Fruit fly (Drosophila melanogaster) whole organism, embryonic: Measurements from ENCODE around the gene Nlg2.

Experiments used
- Awh ChIP-seq: fragments of 200-800 bp; sonication (Bioruptor generic); IDR thresholded peaks from 2 replicates; pipeline ENCODE4, ENCODE4 v1.3.6; 2022; ENCODE audit warnings: missing biosample characterization, missing genetic modification characterization
- BtbVII ChIP-seq: fragments of 200-800 bp; sonication (Bioruptor generic); optimal IDR thresholded peaks from 3 replicates; lab custom pipeline; 2017; ENCODE audit warnings: missing biosample characterization, mild to moderate bottlenecking, missing genetic modification characterization
- CG10565 ChIP-seq: fragments of 200-800 bp; sonication (Bioruptor generic); optimal IDR thresholded peaks from 3 replicates; lab custom pipeline; 2016; ENCODE audit warnings: missing biosample characterization, mild to moderate bottlenecking, missing genetic modification characterization
- CG11695 ChIP-seq: fragments of 200-800 bp; sonication (Bioruptor generic); IDR thresholded peaks from 3 replicates; pipeline ENCODE4 v1.3.6; 2022; ENCODE audit warnings: missing biosample characterization, missing genetic modification characterization
- CG12236 ChIP-seq: fragments of 200-800 bp; sonication (Bioruptor generic); optimal IDR thresholded peaks from 2 replicates; lab custom pipeline; 2016; ENCODE audit warnings: missing biosample characterization, missing genetic modification characterization
- CG13894 ChIP-seq: fragments of 200-800 bp; sonication (Bioruptor generic); optimal IDR thresholded peaks from 3 replicates; lab custom pipeline; 2018; ENCODE audit warnings: missing biosample characterization, mild to moderate bottlenecking, missing genetic modification characterization, moderate library complexity
- CG14050 ChIP-seq: fragments of 200-800 bp; sonication (Bioruptor generic); IDR thresholded peaks from 3 replicates; pipeline ENCODE4 v1.3.6; 2022; ENCODE audit warnings: missing biosample characterization, missing genetic modification characterization
- CG14710 ChIP-seq: fragments of 200-800 bp; sonication (Bioruptor generic); optimal IDR thresholded peaks from 3 replicates; lab custom pipeline; 2019; ENCODE audit warnings: missing biosample characterization, mild to moderate bottlenecking, missing genetic modification characterization, moderate library complexity
- CG15269 ChIP-seq: fragments of 200-800 bp; sonication (Bioruptor generic); optimal IDR thresholded peaks from 2 replicates; lab custom pipeline; 2018; ENCODE audit warnings: missing biosample characterization, mild to moderate bottlenecking, missing genetic modification characterization, moderate library complexity
- CG1832 ChIP-seq: fragments of 200-800 bp; sonication (Bioruptor generic); optimal IDR thresholded peaks from 2 replicates; lab custom pipeline; 2017; ENCODE audit warnings: missing biosample characterization, mild to moderate bottlenecking, missing genetic modification characterization, inconsistent platforms
- CG18764 ChIP-seq: fragments of 200-800 bp; sonication (Bioruptor generic); optimal IDR thresholded peaks from 3 replicates; lab custom pipeline; 2016; ENCODE audit warnings: missing biosample characterization, missing genetic modification characterization
- CG2678 ChIP-seq: fragments of 200-800 bp; sonication (Bioruptor generic); optimal IDR thresholded peaks from 3 replicates; lab custom pipeline; 2019; ENCODE audit warnings: missing biosample characterization, mild to moderate bottlenecking, missing genetic modification characterization, moderate library complexity
- CG30020 ChIP-seq: fragments of 200-800 bp; optimal IDR thresholded peaks from 2 replicates; lab custom pipeline; 2019; ENCODE audit warnings: missing biosample characterization, mild to moderate bottlenecking, missing genetic modification characterization, moderate library complexity
- CG30431 ChIP-seq: fragments of 200-800 bp; sonication (Bioruptor generic); optimal IDR thresholded peaks from 2 replicates; lab custom pipeline; 2017; ENCODE audit warnings: missing biosample characterization, missing genetic modification characterization
- CG31224 ChIP-seq: fragments of 200-800 bp; sonication (Bioruptor generic); IDR thresholded peaks from 2 replicates; pipeline ENCODE4 v1.3.6; 2022; ENCODE audit warnings: missing biosample characterization, missing genetic modification characterization
- CG32772 ChIP-seq: fragments of 200-800 bp; sonication (Bioruptor generic); IDR thresholded peaks from 2 replicates; pipeline ENCODE4 v1.3.6; 2022; ENCODE audit warnings: missing biosample characterization, missing genetic modification characterization
- CG33557 ChIP-seq: fragments of 200-800 bp; sonication (Bioruptor generic); optimal IDR thresholded peaks from 2 replicates; lab custom pipeline; 2019; ENCODE audit warnings: missing biosample characterization, mild to moderate bottlenecking, missing genetic modification characterization, moderate library complexity
- CG3726 ChIP-seq: fragments of 200-800 bp; sonication (Bioruptor generic); IDR thresholded peaks from 3 replicates; pipeline ENCODE4, ENCODE4 v1.3.6; 2022; ENCODE audit warnings: missing biosample characterization, missing genetic modification characterization
- CG4424 ChIP-seq: fragments of 200-800 bp; sonication (Bioruptor generic); optimal IDR thresholded peaks from 3 replicates; lab custom pipeline; 2016; ENCODE audit warnings: missing biosample characterization, missing genetic modification characterization
- CG7745 ChIP-seq: fragments of 200-800 bp; sonication (Bioruptor generic); optimal IDR thresholded peaks from 2 replicates; lab custom pipeline; 2018; ENCODE audit warnings: missing biosample characterization, mild to moderate bottlenecking, missing genetic modification characterization, moderate library complexity
- CG7963 ChIP-seq: fragments of 200-800 bp; sonication (Bioruptor generic); IDR thresholded peaks from 3 replicates; pipeline ENCODE4 v1.3.6; 2022; ENCODE audit warnings: missing biosample characterization, missing genetic modification characterization; ENCODE audit not compliant: partially characterized antibody
- CG8765 ChIP-seq: fragments of 200-800 bp; sonication (Bioruptor generic); IDR thresholded peaks from 2 replicates; pipeline ENCODE4 v1.3.6; 2022; ENCODE audit warnings: missing biosample characterization, missing genetic modification characterization
- CG9437 ChIP-seq: fragments of 200-800 bp; sonication (Bioruptor generic); optimal IDR thresholded peaks from 2 replicates; lab custom pipeline; 2018; ENCODE audit warnings: missing biosample characterization, mild to moderate bottlenecking, missing genetic modification characterization
- CG9797 ChIP-seq: fragments of 200-800 bp; sonication (Bioruptor generic); optimal IDR thresholded peaks from 3 replicates; lab custom pipeline; 2018; ENCODE audit warnings: missing biosample characterization, mild to moderate bottlenecking, missing genetic modification characterization
- CrebB ChIP-seq: fragments of 200-800 bp; sonication (Bioruptor generic); optimal IDR thresholded peaks from 3 replicates; lab custom pipeline; 2018; ENCODE audit warnings: missing biosample characterization, mild to moderate bottlenecking, missing genetic modification characterization
- E2f1 ChIP-seq: fragments of 200-800 bp; sonication (Bioruptor generic); IDR thresholded peaks from 2 replicates; pipeline ENCODE4 v1.3.6; 2022; ENCODE audit warnings: missing biosample characterization, missing genetic modification characterization
- Eip74EF ChIP-seq, 2 experiments: fragments of 200-800 bp in 1 of 2; fragments of >200 bp in 1 of 2; sonication (Bioruptor generic) in 1 of 2; optimal IDR thresholded peaks; 2 replicates each; lab custom pipeline; 2017 to 2019; ENCODE audit warnings: missing biosample characterization in 2 of 2, missing genetic modification characterization in 2 of 2, mild to moderate bottlenecking in 1 of 2, moderate library complexity in 1 of 2
- Hmx ChIP-seq: fragments of 200-800 bp; sonication (Bioruptor generic); optimal IDR thresholded peaks from 2 replicates; lab custom pipeline; 2016; ENCODE audit warnings: missing biosample characterization, missing genetic modification characterization
- Hsf ChIP-seq: fragments of 200-800 bp; sonication (Bioruptor generic); optimal IDR thresholded peaks from 3 replicates; lab custom pipeline; 2016; ENCODE audit warnings: missing biosample characterization, missing genetic modification characterization
- MBD-R2 ChIP-seq: fragments of 200-800 bp; sonication (Bioruptor generic); IDR thresholded peaks from 2 replicates; pipeline ENCODE4 v1.3.6; 2022; ENCODE audit warnings: missing biosample characterization, missing genetic modification characterization
- NC2β ChIP-seq: fragments of 200-800 bp; sonication (Bioruptor generic); optimal IDR thresholded peaks from 2 replicates; lab custom pipeline; 2016; ENCODE audit warnings: missing biosample characterization, missing genetic modification characterization
- NFAT ChIP-seq: fragments of 200-800 bp; sonication (Bioruptor generic); IDR thresholded peaks from 2 replicates; pipeline ENCODE4 v1.3.6; 2022; ENCODE audit warnings: missing biosample characterization, missing genetic modification characterization
- Optix ChIP-seq: fragments of 200-800 bp; sonication (Bioruptor generic); IDR thresholded peaks from 3 replicates; pipeline ENCODE4 v1.3.6; 2022; ENCODE audit warnings: missing biosample characterization, missing genetic modification characterization
- Ptx1 ChIP-seq: fragments of 200-800 bp; sonication (Bioruptor generic); IDR thresholded peaks from 2 replicates; pipeline ENCODE4 v1.3.6; 2022; ENCODE audit warnings: missing biosample characterization, missing genetic modification characterization
- TFAM ChIP-seq: fragments of 200-800 bp; sonication (Bioruptor generic); optimal IDR thresholded peaks from 2 replicates; lab custom pipeline; 2017; ENCODE audit warnings: missing biosample characterization, missing genetic modification characterization, inconsistent platforms
- Taf1 ChIP-seq: fragments of 200-800 bp; sonication (Bioruptor generic); IDR thresholded peaks from 2 replicates; pipeline ENCODE4 v1.3.6; 2022; ENCODE audit warnings: missing biosample characterization, missing genetic modification characterization
- Xrp1 ChIP-seq: fragments of 200-800 bp; sonication (Bioruptor generic); IDR thresholded peaks from 2 replicates; pipeline ENCODE4 v1.3.6; 2022; ENCODE audit warnings: missing biosample characterization, missing genetic modification characterization
- amos ChIP-seq: fragments of 200-800 bp; sonication (Bioruptor generic); IDR thresholded peaks from 2 replicates; pipeline ENCODE4 v1.3.6; 2022; ENCODE audit warnings: missing biosample characterization, missing genetic modification characterization; ENCODE audit not compliant: partially characterized antibody
- bcd ChIP-seq: fragments of 200-800 bp; sonication (Bioruptor generic); optimal IDR thresholded peaks from 2 replicates; lab custom pipeline; 2017; ENCODE audit warnings: missing biosample characterization, mild to moderate bottlenecking, missing genetic modification characterization
- bigmax ChIP-seq: fragments of 200-800 bp; sonication (Bioruptor generic); optimal IDR thresholded peaks from 2 replicates; lab custom pipeline; 2018; ENCODE audit warnings: missing biosample characterization, mild to moderate bottlenecking, missing genetic modification characterization
- emc ChIP-seq: fragments of 200-800 bp; sonication (Bioruptor generic); optimal IDR thresholded peaks from 2 replicates; lab custom pipeline; 2016; ENCODE audit warnings: missing biosample characterization, missing genetic modification characterization
- eve ChIP-seq, 2 experiments: fragments of >200 bp; optimal IDR thresholded peaks; 2 replicates each; lab custom pipeline; 2017; ENCODE audit warnings: missing biosample characterization in 2 of 2, missing genetic modification characterization in 2 of 2
- fd102C ChIP-seq: fragments of 200-800 bp; sonication (Bioruptor generic); optimal IDR thresholded peaks from 2 replicates; lab custom pipeline; 2018; ENCODE audit warnings: missing biosample characterization, mild to moderate bottlenecking, missing genetic modification characterization, moderate library complexity
- grau ChIP-seq: fragments of 200-800 bp; optimal IDR thresholded peaks from 3 replicates; lab custom pipeline; 2019; ENCODE audit warnings: missing biosample characterization, mild to moderate bottlenecking, missing genetic modification characterization, moderate library complexity
- gsb ChIP-seq: fragments of 200-800 bp; sonication (Bioruptor generic); IDR thresholded peaks from 2 replicates; pipeline ENCODE4 v1.3.6; 2022; ENCODE audit warnings: missing biosample characterization, missing genetic modification characterization
- inv ChIP-seq: fragments of 200-800 bp; sonication (Bioruptor generic); IDR thresholded peaks from 2 replicates; pipeline ENCODE4 v1.3.6; 2022; ENCODE audit warnings: missing biosample characterization, missing genetic modification characterization; ENCODE audit not compliant: partially characterized antibody
- mirr ChIP-seq: fragments of 200-800 bp; sonication (Bioruptor generic); optimal IDR thresholded peaks from 3 replicates; lab custom pipeline; 2018; ENCODE audit warnings: missing biosample characterization, mild to moderate bottlenecking, missing genetic modification characterization
- run ChIP-seq: fragments of 200-800 bp; sonication (Bioruptor generic); optimal IDR thresholded peaks from 3 replicates; lab custom pipeline; 2018; ENCODE audit warnings: missing biosample characterization, mild to moderate bottlenecking, missing genetic modification characterization
- tap ChIP-seq: fragments of 200-800 bp; optimal IDR thresholded peaks from 3 replicates; lab custom pipeline; 2019; ENCODE audit warnings: missing biosample characterization, mild to moderate bottlenecking, missing genetic modification characterization, moderate library complexity
- zen2 ChIP-seq: fragments of 200-800 bp; sonication (Bioruptor generic); IDR thresholded peaks from 3 replicates; pipeline ENCODE4 v1.3.6; 2022; ENCODE audit warnings: missing biosample characterization, missing genetic modification characterization; ENCODE audit not compliant: partially characterized antibody
- zf30C ChIP-seq: fragments of 200-800 bp; sonication (Bioruptor generic); optimal IDR thresholded peaks from 3 replicates; lab custom pipeline; 2018; ENCODE audit warnings: missing biosample characterization, mild to moderate bottlenecking, missing genetic modification characterization

The Nlg2 gene

DNA sequence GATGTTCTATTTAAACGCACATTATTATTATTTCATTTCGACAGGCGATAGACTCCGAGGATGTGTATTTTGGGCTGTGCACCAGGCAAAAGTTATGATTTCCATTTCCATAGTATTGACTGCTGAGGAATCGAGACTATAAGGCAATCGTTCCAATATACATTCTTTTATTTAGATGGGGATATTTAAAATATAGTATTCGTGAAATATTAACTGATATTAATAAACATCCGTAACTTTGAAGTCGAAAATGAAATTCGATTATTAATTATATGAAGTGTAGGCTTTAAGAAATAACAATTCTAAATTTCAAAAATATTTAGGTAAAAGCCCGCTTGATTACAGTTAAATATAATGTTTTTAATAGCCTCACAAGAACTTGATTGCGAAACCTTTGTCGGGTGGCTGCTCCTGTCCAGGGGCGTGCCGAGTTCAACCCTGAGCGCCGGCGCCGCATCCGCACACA, 44.4 kb upstream of the Nlg2 start (continued):
- peak; percentile 81 for TF ChIP-seq Xrp1 (GFP tag; lab: Robert Waterston, UW)
- TF ChIP-seq CG3726 (GFP tag; lab: Robert Waterston, UW), result no peak
- no peak for TF ChIP-seq gsb (GFP tag; lab: Robert Waterston, UW)
- peak; percentile 78 for TF ChIP-seq CG2678 (tag; lab: Kevin White, UChicago)
- TF ChIP-seq E2f1, result peak; percentile 36; the same call in 1 of the 2 replicates
- TF ChIP-seq Hmx, result no peak
- TF ChIP-seq CG12236, result no peak
- no peak for TF ChIP-seq CG15269 (tag; lab: Kevin White, UChicago)
- no peak for TF ChIP-seq NC2β
- TF ChIP-seq CG7745 (tag; lab: Kevin White, UChicago), result no peak
- 0 out of 3 replicates have a peak, but pooled peaks have one; percentile 54 for TF ChIP-seq CG11695 (GFP tag; lab: Robert Waterston, UW)
- no peak for TF ChIP-seq CG9797 (GFP tag; lab: Kevin White, UChicago)
- TF ChIP-seq CG1832 (GFP tag; lab: Kevin White, UChicago), result no peak
- no peak for TF ChIP-seq NFAT (GFP tag; lab: Robert Waterston, UW)
- no peak for TF ChIP-seq bigmax (GFP tag; lab: Kevin White, UChicago)
- peak; percentile 61 for TF ChIP-seq CG4424
- no peak for TF ChIP-seq Hsf (GFP tag; lab: Kevin White, UChicago)
- TF ChIP-seq run (tag; lab: Kevin White, UChicago), result no peak
- no peak for TF ChIP-seq CG14050 (GFP tag; lab: Robert Waterston, UW)
- TF ChIP-seq tap (tag; lab: Kevin White, UChicago), result peak; percentile 42
- TF ChIP-seq CG18764 (GFP tag; lab: Kevin White, UChicago), result no peak
- no peak for TF ChIP-seq zen2
- no peak for TF ChIP-seq inv
- TF ChIP-seq CG10565, result no peak
- TF ChIP-seq MBD-R2 (GFP tag; lab: Robert Waterston, UW), result no peak
- peak; percentile 30; the same call in 1 of the 2 replicates for TF ChIP-seq CG32772 (GFP tag; lab: Robert Waterston, UW)
- TF ChIP-seq Taf1, result no peak
- TF ChIP-seq TFAM, result no peak
- TF ChIP-seq CG30431 (GFP tag; lab: Kevin White, UChicago), result peak; percentile 21
- TF ChIP-seq CG30020 (tag; lab: Kevin White, UChicago), result peak; percentile 36
- TF ChIP-seq Optix (GFP tag; lab: Robert Waterston, UW), result no peak
- TF ChIP-seq CG7963, result no peak
- no peak for TF ChIP-seq CG13894 (tag; lab: Kevin White, UChicago)
- TF ChIP-seq CG8765 (GFP tag; lab: Robert Waterston, UW), result peak; percentile 40; the same call in 1 of the 2 replicates
- peak; percentile 1 for TF ChIP-seq BtbVII (GFP tag; lab: Kevin White, UChicago)
- TF ChIP-seq emc (GFP tag; lab: Kevin White, UChicago), result no peak
- TF ChIP-seq grau (tag; lab: Kevin White, UChicago), result peak; percentile 66
- TF ChIP-seq CG33557, result peak; percentile 78
- TF ChIP-seq fd102C, result peak; percentile 68
- no peak for TF ChIP-seq zf30C
- TF ChIP-seq Eip74EF (GFP tag; optimal IDR thresholded peaks at IDR 0.05; lab: Kevin White, UChicago), result peak in 1 of 2 experiments; percentile 38
- no peak for TF ChIP-seq CrebB (tag; lab: Kevin White, UChicago)
- TF ChIP-seq mirr (GFP tag; lab: Kevin White, UChicago), result no peak
- TF ChIP-seq CG9437 (GFP tag; lab: Kevin White, UChicago), result peak; percentile 53
- TF ChIP-seq bcd (GFP tag; lab: Kevin White, UChicago), result peak; percentile 55
- TF ChIP-seq CG14710 (tag; lab: Kevin White, UChicago), result peak; percentile 79
- peak in 1 of 2 experiments; percentile 84 for TF ChIP-seq eve (GFP tag; optimal IDR thresholded peaks at IDR 0.05; lab: Kevin White, UChicago)
- TF ChIP-seq CG31224 (GFP tag; lab: Robert Waterston, UW), result no peak
- no peak for TF ChIP-seq amos (GFP tag; lab: Robert Waterston, UW)
- TF ChIP-seq Ptx1 (GFP tag; lab: Robert Waterston, UW), result no peak
- TF ChIP-seq Awh (GFP tag; lab: Robert Waterston, UW), result no peak
